Worm (Caenorhabditis elegans): Measurements from ENCODE around the gene fbxb-102.

- TF ChIP-seq sox-4 (tag; optimal IDR thresholded peaks at IDR 0.05): no peak
- no peak for TF ChIP-seq ama-1 (optimal IDR thresholded peaks at IDR 0.05)
- no peak for TF ChIP-seq C38D4.7 (GFP tag; optimal IDR thresholded peaks at IDR 0.05)
- TF ChIP-seq elt-2 (tag; optimal IDR thresholded peaks at IDR 0.05): no peak
- no peak for TF ChIP-seq hlh-6 (tag; optimal IDR thresholded peaks at IDR 0.05)
Observed at ce11 chrII:12481645-12482044, 1.1 kb upstream of the fbxb-102 start.

All from whole organism, late embryonic.